Fruit fly (Drosophila melanogaster): ENCODE results near the gene ImpL2.

Gene ImpL2

dm6 chr3L:4242428-4242827, 6.5 kb upstream of the ImpL2 start, which contains the start of gene pav:
TSS of gene pav (plus strand) at chr3L:4242734.
- TF ChIP-seq E2f2 (GFP tag; IDR thresholded peaks at IDR 0.05) (peak; percentile 93), ranshi (GFP tag; IDR thresholded peaks at IDR 0.05) (peak; percentile 11; the same call in 1 of the 2 replicates), Dp (GFP tag; optimal IDR thresholded peaks at IDR 0.05) (peak; percentile 92), stc (GFP tag; IDR thresholded peaks at IDR 0.05) (peak; percentile 72), CG13424 (tag; optimal IDR thresholded peaks at IDR 0.05) (peak; percentile 53), Hand (GFP tag; optimal IDR thresholded peaks at IDR 0.05) (no peak), Xrp1 (GFP tag; IDR thresholded peaks at IDR 0.05) (peak; percentile 59; the same call in 1 of the 2 replicates), wek (GFP tag; optimal IDR thresholded peaks at IDR 0.05) (no peak), CG14667 (GFP tag; IDR thresholded peaks at IDR 0.05) (peak; percentile 4; the same call in 1 of the 2 replicates), BEAF-32 (GFP tag; optimal IDR thresholded peaks at IDR 0.05) (peak; percentile 47), CG17829 (tag; optimal IDR thresholded peaks at IDR 0.05) (peak; percentile 62), danr (GFP tag; IDR thresholded peaks at IDR 0.05) (no peak), Myb (GFP tag; optimal IDR thresholded peaks at IDR 0.05) (peak; percentile 39), Lim3 (GFP tag; IDR thresholded peaks at IDR 0.05) (no peak), CG7372 (GFP tag; IDR thresholded peaks at IDR 0.05) (peak; percentile 58), CG11456 (GFP tag; IDR thresholded peaks at IDR 0.05) (0 out of 3 replicates have a peak, but pooled peaks have one; percentile 31), CG12391 (tag; optimal IDR thresholded peaks at IDR 0.05) (peak; percentile 73), p53 (GFP tag; optimal IDR thresholded peaks at IDR 0.05) (no peak), CG34422 (GFP tag; IDR thresholded peaks at IDR 0.05) (0 out of 3 replicates have a peak, but pooled peaks have one; percentile 29), nom (GFP tag; optimal IDR thresholded peaks at IDR 0.05) (no peak), CoRest (tag; optimal IDR thresholded peaks at IDR 0.05) (peak; percentile 70), her (GFP tag; optimal IDR thresholded peaks at IDR 0.05) (no peak), Usf (GFP tag; optimal IDR thresholded peaks at IDR 0.05) (no peak), sisA (GFP tag; IDR thresholded peaks at IDR 0.05) (0 out of 2 replicates have a peak, but pooled peaks have one; percentile 33), run (tag; optimal IDR thresholded peaks at IDR 0.05) (no peak), CG4404 (GFP tag; IDR thresholded peaks at IDR 0.05) (no peak), odd (GFP tag; optimal IDR thresholded peaks at IDR 0.05) (no peak), ATbp (GFP tag; optimal IDR thresholded peaks at IDR 0.05) (no peak), Hr39 (optimal IDR thresholded peaks at IDR 0.05) (no peak), Dbx (GFP tag; IDR thresholded peaks at IDR 0.05) (peak; percentile 35; the same call in 1 of the 3 replicates), CG14710 (tag; optimal IDR thresholded peaks at IDR 0.05) (peak; percentile 65), lilli (GFP tag; optimal IDR thresholded peaks at IDR 0.05) (peak; percentile 16), CTCF (GFP tag; optimal IDR thresholded peaks at IDR 0.05) (no peak), CG12104 (GFP tag; optimal IDR thresholded peaks at IDR 0.05) (peak; percentile 18), az2 (GFP tag; optimal IDR thresholded peaks at IDR 0.05) (peak; percentile 1), Nf-YB (GFP tag; optimal IDR thresholded peaks at IDR 0.05) (no peak), HmgZ (tag; optimal IDR thresholded peaks at IDR 0.05) (peak; percentile 72), Rfx (GFP tag; IDR thresholded peaks at IDR 0.05) (peak; percentile 69), cas (GFP tag; IDR thresholded peaks at IDR 0.05) (peak; percentile 29; the same call in 1 of the 2 replicates), CG9817 (tag; optimal IDR thresholded peaks at IDR 0.05) (peak; percentile 50), Dek (tag; optimal IDR thresholded peaks at IDR 0.05) (peak; percentile 35), CG6654 (GFP tag; optimal IDR thresholded peaks at IDR 0.05) (no peak), Stat92E (GFP tag; optimal IDR thresholded peaks at IDR 0.05) (peak in 1 of 3 experiments; percentile 42), CG11398 (GFP tag; optimal IDR thresholded peaks at IDR 0.05) (no peak), ftz-f1 (GFP tag; optimal IDR thresholded peaks at IDR 0.05) (peak; percentile 46), HLHmδ (GFP tag; optimal IDR thresholded peaks at IDR 0.05) (no peak), jigr1 (GFP tag; IDR thresholded peaks at IDR 0.05) (no peak), CG9932 (GFP tag; IDR thresholded peaks at IDR 0.05) (peak; percentile 53), scrt (GFP tag; optimal IDR thresholded peaks at IDR 0.05) (no peak), phol (tag; optimal IDR thresholded peaks at IDR 0.05) (peak; percentile 64), bsh (GFP tag; optimal IDR thresholded peaks at IDR 0.05) (peak in 1 of 2 experiments; percentile 41)

Measured in whole organism, embryonic.